Fruit fly (Drosophila melanogaster) whole organism, wandering third instar larva: Measurements from ENCODE around the gene CG13384.

Source experiments
- Abd-B ChIP-seq: fragments of >200 bp; optimal IDR thresholded peaks from 2 replicates; lab custom pipeline; 2017; ENCODE audit warnings: missing biosample characterization, missing genetic modification characterization
- CG32264 ChIP-seq: fragments of 200-800 bp; sonication (Bioruptor generic); optimal IDR thresholded peaks from 2 replicates; lab custom pipeline; 2016; ENCODE audit warnings: missing biosample characterization, missing genetic modification characterization
- CG9705 ChIP-seq: fragments of 200-800 bp; sonication (Bioruptor generic); optimal IDR thresholded peaks from 2 replicates; lab custom pipeline; 2018; ENCODE audit warnings: missing biosample characterization, mild to moderate bottlenecking, missing genetic modification characterization
- CrebA ChIP-seq: fragments of 200-800 bp; sonication (Bioruptor generic); optimal IDR thresholded peaks from 2 replicates; lab custom pipeline; 2016; ENCODE audit warnings: missing biosample characterization, mild to moderate bottlenecking, missing genetic modification characterization, borderline replicate concordance
- Dfd ChIP-seq: fragments of >200 bp; optimal IDR thresholded peaks from 2 replicates; lab custom pipeline; 2017; ENCODE audit warnings: missing biosample characterization, missing genetic modification characterization
- Dif ChIP-seq: fragments of 200-275, 200-300 bp; sonication (Bioruptor generic); optimal IDR thresholded peaks from 2 replicates; lab custom pipeline; 2018; ENCODE audit warnings: missing biosample characterization, missing genetic modification characterization; ENCODE audit not compliant: partially characterized antibody
- GATAd ChIP-seq: sonication (Bioruptor generic); optimal IDR thresholded peaks from 2 replicates; lab custom pipeline; 2016; ENCODE audit warnings: missing biosample characterization, missing genetic modification characterization
- HLH106 ChIP-seq: fragments of 200-800 bp; optimal IDR thresholded peaks from 3 replicates; lab custom pipeline; 2019; ENCODE audit warnings: missing biosample characterization, mild to moderate bottlenecking, missing genetic modification characterization, moderate library complexity
- Hnf4 ChIP-seq: fragments of 200-800 bp; sonication (Bioruptor generic); optimal IDR thresholded peaks from 2 replicates; lab custom pipeline; 2016; ENCODE audit warnings: missing biosample characterization, mild to moderate bottlenecking, missing genetic modification characterization
- Hr78 ChIP-seq: fragments of >200 bp; optimal IDR thresholded peaks from 2 replicates; lab custom pipeline; 2017; ENCODE audit warnings: missing biosample characterization, missing genetic modification characterization
- Hr83 ChIP-seq: fragments of 200-300 bp; sonication (Bioruptor generic); optimal IDR thresholded peaks from 2 replicates; lab custom pipeline; 2016; ENCODE audit warnings: missing biosample characterization, mild to moderate bottlenecking, missing genetic modification characterization, moderate library complexity; ENCODE audit not compliant: poor library complexity, severe bottlenecking
- Jra ChIP-seq: sonication (Bioruptor generic); optimal IDR thresholded peaks from 2 replicates; lab custom pipeline; 2016; ENCODE audit warnings: missing biosample characterization, missing genetic modification characterization
- Mio ChIP-seq: sonication (Bioruptor generic); optimal IDR thresholded peaks from 2 replicates; lab custom pipeline; 2016; ENCODE audit warnings: missing biosample characterization, missing genetic modification characterization
- Myc ChIP-seq: fragments of >200 bp; optimal IDR thresholded peaks from 2 replicates; lab custom pipeline; 2017
- N ChIP-seq: fragments of >200 bp; optimal IDR thresholded peaks from 2 replicates; lab custom pipeline; 2018; ENCODE audit warnings: missing biosample characterization, missing external identifiers, missing genetic modification characterization
- OdsH ChIP-seq: fragments of 200-800 bp; sonication (Bioruptor generic); optimal IDR thresholded peaks from 2 replicates; lab custom pipeline; 2016; ENCODE audit warnings: missing biosample characterization, mild to moderate bottlenecking, missing genetic modification characterization
- Rel ChIP-seq, 2 experiments: fragments of 200-800 bp; sonication (Bioruptor generic) in 1 of 2; optimal IDR thresholded peaks; 2 replicates in 1 of 2; 3 replicates in 1 of 2; lab custom pipeline; 2016 to 2019; ENCODE audit warnings: mild to moderate bottlenecking in 2 of 2, missing biosample characterization in 2 of 2, missing genetic modification characterization in 2 of 2, moderate library complexity in 1 of 2
- Sp1 ChIP-seq: fragments of 200-800 bp; sonication (Bioruptor generic); optimal IDR thresholded peaks from 3 replicates; lab custom pipeline; 2019; ENCODE audit warnings: missing biosample characterization, mild to moderate bottlenecking, missing genetic modification characterization, moderate library complexity
- Vsx2 ChIP-seq: fragments of 200-300, 225-300 bp; sonication (Bioruptor generic); optimal IDR thresholded peaks from 2 replicates; lab custom pipeline; 2018; ENCODE audit warnings: missing biosample characterization, missing genetic modification characterization; ENCODE audit not compliant: partially characterized antibody
- br ChIP-seq: fragments of 200-800 bp; sonication (Bioruptor generic); optimal IDR thresholded peaks from 2 replicates; lab custom pipeline; 2016; ENCODE audit warnings: missing biosample characterization, missing genetic modification characterization
- brk ChIP-seq: fragments of 200-800 bp; sonication (Bioruptor generic); optimal IDR thresholded peaks from 2 replicates; lab custom pipeline; 2016; ENCODE audit warnings: missing biosample characterization, mild to moderate bottlenecking, missing genetic modification characterization
- dl ChIP-seq, 2 experiments: fragments of 175-275, 200-275 bp in 1 of 2; fragments of 200-275 bp in 1 of 2; sonication (Bioruptor generic); optimal IDR thresholded peaks; lab custom pipeline; 2018; ENCODE audit warnings: mild to moderate bottlenecking in 2 of 2, missing biosample characterization in 2 of 2, missing genetic modification characterization in 2 of 2, moderate library complexity in 2 of 2; ENCODE audit not compliant: partially characterized antibody in 2 of 2, insufficient read depth in 1 of 2
- dmrt93B ChIP-seq: fragments of 200-800 bp; sonication (Bioruptor generic); optimal IDR thresholded peaks from 2 replicates; lab custom pipeline; 2018; ENCODE audit warnings: missing biosample characterization, mild to moderate bottlenecking, missing genetic modification characterization
- dsf ChIP-seq: sonication (Bioruptor generic); optimal IDR thresholded peaks from 2 replicates; lab custom pipeline; 2016; ENCODE audit warnings: missing biosample characterization, missing genetic modification characterization, borderline replicate concordance
- ey ChIP-seq: fragments of 200-800 bp; sonication (Bioruptor generic); optimal IDR thresholded peaks from 2 replicates; lab custom pipeline; 2016; ENCODE audit warnings: missing biosample characterization, missing genetic modification characterization
- foxo ChIP-seq, 2 experiments: fragments of 200-800 bp; sonication (Bioruptor generic); optimal IDR thresholded peaks; 2 replicates in 1 of 2; 3 replicates in 1 of 2; lab custom pipeline; 2016 to 2017; ENCODE audit warnings: missing biosample characterization in 2 of 2, missing genetic modification characterization in 2 of 2
- fru ChIP-seq: fragments of 200-800 bp; sonication (Bioruptor generic); optimal IDR thresholded peaks from 3 replicates; lab custom pipeline; 2016; ENCODE audit warnings: missing biosample characterization, mild to moderate bottlenecking, missing genetic modification characterization
- h ChIP-seq: fragments of 200-800 bp; sonication (Bioruptor generic); optimal IDR thresholded peaks from 3 replicates; lab custom pipeline; 2016; ENCODE audit warnings: missing biosample characterization, mild to moderate bottlenecking, missing genetic modification characterization
- jim ChIP-seq: fragments of 175-275, 200-325 bp; sonication (Bioruptor generic); optimal IDR thresholded peaks from 2 replicates; lab custom pipeline; 2016; ENCODE audit warnings: missing biosample characterization, mild to moderate bottlenecking, missing genetic modification characterization
- lola ChIP-seq: fragments of >200 bp; optimal IDR thresholded peaks from 2 replicates; lab custom pipeline; 2017; ENCODE audit warnings: missing biosample characterization, missing genetic modification characterization
- pan ChIP-seq: fragments of >200 bp; optimal IDR thresholded peaks from 2 replicates; lab custom pipeline; 2017
- psq ChIP-seq: fragments of 200-800 bp; sonication (Bioruptor generic); optimal IDR thresholded peaks from 3 replicates; lab custom pipeline; 2017; ENCODE audit warnings: missing biosample characterization, mild to moderate bottlenecking, missing genetic modification characterization, moderate library complexity
- rgr ChIP-seq: fragments of 200-800 bp; sonication (Bioruptor generic); optimal IDR thresholded peaks from 3 replicates; lab custom pipeline; 2016; ENCODE audit warnings: missing biosample characterization, mild to moderate bottlenecking, missing genetic modification characterization
- sage ChIP-seq: fragments of 200-800 bp; sonication (Bioruptor generic); optimal IDR thresholded peaks from 2 replicates; lab custom pipeline; 2016; ENCODE audit warnings: missing biosample characterization, mild to moderate bottlenecking, missing genetic modification characterization
- sv ChIP-seq: fragments of 200-800 bp; sonication (Bioruptor generic); optimal IDR thresholded peaks from 3 replicates; lab custom pipeline; 2016; ENCODE audit warnings: missing biosample characterization, missing genetic modification characterization
- tai ChIP-seq: sonication (Bioruptor generic); optimal IDR thresholded peaks from 2 replicates; lab custom pipeline; 2016; ENCODE audit warnings: missing biosample characterization, missing genetic modification characterization
- usp ChIP-seq: fragments of >200 bp; optimal IDR thresholded peaks from 2 replicates; lab custom pipeline; 2017; ENCODE audit warnings: missing biosample characterization, missing genetic modification characterization
- woc ChIP-seq: sonication (Bioruptor generic); optimal IDR thresholded peaks from 2 replicates; lab custom pipeline; 2016; ENCODE audit warnings: missing biosample characterization, mild to moderate bottlenecking, missing genetic modification characterization

CG13384 gene

DNA sequence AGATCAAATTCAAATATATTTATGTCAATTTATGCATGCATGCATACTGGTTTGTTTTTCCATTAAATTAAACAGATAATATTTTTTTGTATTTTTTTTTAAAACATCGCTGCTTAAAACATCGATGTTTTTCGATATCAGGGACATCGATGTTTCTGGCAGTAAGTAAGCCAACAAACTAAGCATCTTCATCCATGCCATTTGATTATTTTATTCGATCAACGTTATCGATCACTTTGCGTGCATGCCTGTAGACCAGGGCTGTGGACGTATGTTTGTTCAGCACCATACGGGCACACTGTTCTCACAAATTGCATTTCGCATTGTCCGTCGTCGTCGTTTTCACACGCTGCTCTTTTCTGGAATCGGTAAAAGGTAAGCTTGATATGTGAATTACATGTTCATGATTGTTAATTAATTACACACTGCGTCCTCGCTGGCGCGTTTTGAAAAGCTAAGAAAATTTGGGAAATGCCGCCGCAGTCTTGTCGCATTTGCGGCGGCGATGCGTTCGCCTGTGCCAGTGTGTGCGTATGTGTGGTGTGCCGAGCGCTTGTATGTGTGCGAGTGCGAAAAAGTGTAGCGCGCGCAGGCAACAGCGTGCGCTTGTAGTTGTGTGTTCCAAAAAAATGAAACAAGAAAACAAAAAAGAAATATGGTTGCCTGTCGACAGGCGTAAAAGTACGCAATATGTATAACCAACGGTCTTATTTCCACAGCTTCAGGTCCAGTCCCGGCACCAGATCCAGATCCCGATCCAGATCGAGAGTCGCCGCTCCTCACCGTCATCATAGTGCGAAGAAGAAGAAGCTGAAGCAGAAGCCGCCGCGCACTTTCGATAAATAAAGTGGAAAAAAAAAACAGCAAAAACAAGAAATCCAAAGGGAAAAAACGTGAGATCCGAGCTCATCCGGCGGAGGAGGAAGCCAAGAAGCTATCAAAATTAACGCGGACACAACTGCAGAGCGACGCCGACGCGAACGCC is 19.3 kb downstream of the CG13384 start, which contains the start of gene emb (continued):
- TF ChIP-seq dl (GFP tag; optimal IDR thresholded peaks at IDR 0.05; lab: Kevin White, UChicago; ENCODE audit: insufficient read depth in 1 of 2, partially characterized antibody in 2 of 2) (no peak), CG32264 (GFP tag; lab: Kevin White, UChicago) (no peak), Abd-B (GFP tag; lab: Kevin White, UChicago) (no peak), Dfd (GFP tag; lab: Kevin White, UChicago) (no peak), ey (GFP tag; lab: Kevin White, UChicago) (peak; percentile 20), Hnf4 (no peak), dmrt93B (GFP tag; lab: Kevin White, UChicago) (no peak), rgr (GFP tag; lab: Kevin White, UChicago) (peak; percentile 61), HLH106 (peak; percentile 11), usp (no peak), Hr78 (GFP tag; lab: Kevin White, UChicago) (no peak), GATAd (GFP tag; lab: Kevin White, UChicago) (no peak), psq (peak; percentile 45), lola (GFP tag; lab: Kevin White, UChicago) (no peak), brk (GFP tag; lab: Kevin White, UChicago) (no peak), sv (peak; percentile 7), CrebA (GFP tag; lab: Kevin White, UChicago) (no peak), h (GFP tag; lab: Kevin White, UChicago) (peak; percentile 58), tai (GFP tag; lab: Kevin White, UChicago) (no peak)

DNA sequence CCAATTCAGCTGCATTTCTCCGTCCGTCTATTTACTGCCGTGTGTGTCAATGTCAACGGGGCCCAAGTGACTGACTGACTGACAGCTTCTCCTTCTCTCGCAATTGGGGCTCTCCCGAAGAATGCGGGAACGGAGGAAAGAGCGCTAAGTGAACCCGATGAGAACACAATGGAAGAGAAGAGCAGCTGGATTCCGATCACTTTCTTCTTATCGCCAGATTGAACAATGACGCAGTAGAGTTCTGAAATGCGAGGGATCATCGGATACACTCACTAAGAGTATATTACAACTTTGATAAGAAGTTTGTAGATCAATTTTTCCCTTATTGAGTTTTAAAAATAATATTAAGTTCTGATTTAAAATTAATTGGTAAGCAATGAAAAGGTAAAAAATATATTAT is 27.3 kb downstream of the CG13384 start, which contains the start of gene Naglu:
Naglu (minus strand) TSS at position 339 of the 400 bp plus-strand sequence.
- TF ChIP-seq ey (GFP tag; lab: Kevin White, UChicago) (peak; percentile 24), br (GFP tag; lab: Kevin White, UChicago) (no peak), CrebA (GFP tag; lab: Kevin White, UChicago) (no peak), Hr83 (peak; percentile 64), brk (GFP tag; lab: Kevin White, UChicago) (no peak), Hr78 (GFP tag; lab: Kevin White, UChicago) (no peak), sv (no peak), Rel (GFP tag; optimal IDR thresholded peaks at IDR 0.05; lab: Kevin White, UChicago) (no peak), Rel (tag; optimal IDR thresholded peaks at IDR 0.05; lab: Kevin White, UChicago) (no peak), OdsH (GFP tag; lab: Kevin White, UChicago) (no peak), rgr (GFP tag; lab: Kevin White, UChicago) (no peak), Myc (lab: Kevin White, UChicago) (no peak), sage (GFP tag; lab: Kevin White, UChicago) (no peak), dl (GFP tag; optimal IDR thresholded peaks at IDR 0.05; lab: Kevin White, UChicago; ENCODE audit: insufficient read depth in 1 of 2, partially characterized antibody in 2 of 2) (peak in 1 of 2 experiments; percentile 61), CG9705 (no peak), Hnf4 (no peak), tai (GFP tag; lab: Kevin White, UChicago) (no peak), Jra (GFP tag; lab: Kevin White, UChicago) (no peak), Dif (GFP tag; lab: Kevin White, UChicago) (peak; percentile 81), CG32264 (GFP tag; lab: Kevin White, UChicago) (no peak), h (GFP tag; lab: Kevin White, UChicago) (no peak), usp (no peak), Dfd (GFP tag; lab: Kevin White, UChicago) (no peak), foxo (GFP tag; optimal IDR thresholded peaks at IDR 0.05; lab: Kevin White, UChicago) (no peak), Abd-B (GFP tag; lab: Kevin White, UChicago) (no peak), lola (GFP tag; lab: Kevin White, UChicago) (no peak), woc (GFP tag; lab: Kevin White, UChicago) (no peak), N (GFP tag; lab: Kevin White, UChicago) (no peak), fru (peak; percentile 31), pan (no peak), jim (no peak), Sp1 (GFP tag; lab: Kevin White, UChicago) (peak; percentile 36), Mio (no peak), HLH106 (no peak), Vsx2 (GFP tag; lab: Kevin White, UChicago) (peak; percentile 65), dmrt93B (GFP tag; lab: Kevin White, UChicago) (no peak), GATAd (GFP tag; lab: Kevin White, UChicago) (no peak), psq (no peak), dsf (GFP tag; lab: Kevin White, UChicago) (no peak)
